Worm (Caenorhabditis elegans) whole organism, L1 larva: Measurements from ENCODE around the gene F26F12.2.

Source experiments
- C04F5.9 ChIP-seq: sonication (generic microtip); optimal IDR thresholded peaks from 2 replicates; lab custom pipeline; 2016; ENCODE audit warnings: missing genetic modification characterization, missing compliant biosample characterization
- C34B4.2 ChIP-seq: sonication (generic microtip); optimal IDR thresholded peaks from 2 replicates; lab custom pipeline; 2017; ENCODE audit warnings: mild to moderate bottlenecking, missing genetic modification characterization, missing compliant biosample characterization
- F16B12.6 ChIP-seq: fragments of 150-350 bp; optimal IDR thresholded peaks from 2 replicates; lab custom pipeline; 2014; ENCODE audit warnings: missing biosample characterization, missing genetic modification characterization
- Y116A8C.19 ChIP-seq: sonication (generic microtip); optimal IDR thresholded peaks from 2 replicates; lab custom pipeline; 2016; ENCODE audit warnings: missing compliant biosample characterization, missing genetic modification characterization, borderline replicate concordance
- alr-1 ChIP-seq: fragments of 200-800 bp; sonication (Bioruptor generic); optimal IDR thresholded peaks from 2 replicates; lab custom pipeline; 2018; ENCODE audit warnings: borderline replicate concordance, mild to moderate bottlenecking, missing genetic modification characterization, missing compliant biosample characterization
- ceh-63 ChIP-seq: fragments of 200-800 bp; sonication (Bioruptor generic); optimal IDR thresholded peaks from 2 replicates; lab custom pipeline; 2018; ENCODE audit warnings: mild to moderate bottlenecking, missing genetic modification characterization, missing compliant biosample characterization
- ceh-82 ChIP-seq, 3 experiments: fragments of 150-350 bp in 1 of 3; sonication (generic microtip) in 2 of 3; optimal IDR thresholded peaks; 2 replicates each; lab custom pipeline; 2014 to 2017; ENCODE audit warnings: missing biosample characterization in 3 of 3, missing genetic modification characterization in 3 of 3
- ceh-88 ChIP-seq: fragments of 200-800 bp; sonication (Bioruptor generic); IDR thresholded peaks from 2 replicates; pipeline ENCODE4 v1.3.6; 2022; ENCODE audit warnings: missing genetic modification characterization, missing compliant biosample characterization
- ceh-90 ChIP-seq: sonication (generic microtip); optimal IDR thresholded peaks from 2 replicates; lab custom pipeline; 2016; ENCODE audit warnings: missing genetic modification characterization, missing compliant biosample characterization
- dpl-1 ChIP-seq, 3 experiments: fragments of 150-350 bp in 2 of 3; sonication (generic microtip) in 1 of 3; optimal IDR thresholded peaks; 2 replicates each; lab custom pipeline; 2014 to 2017; ENCODE audit warnings: missing biosample characterization in 3 of 3, missing genetic modification characterization in 3 of 3, missing genetic modification reagents in 3 of 3
- efl-1 ChIP-seq, 4 experiments: fragments of 150-350 bp; optimal IDR thresholded peaks in 3 of 4; peaks in 1 of 4; 1 replicate in 1 of 4; 2 replicates in 3 of 4; lab custom pipeline; 2014; ENCODE audit warnings: missing biosample characterization in 2 of 4, missing genetic modification characterization in 2 of 4, missing genetic modification reagents in 2 of 4
- efl-3 ChIP-seq: fragments of 200-800 bp; sonication (Bioruptor generic); optimal IDR thresholded peaks from 2 replicates; lab custom pipeline; 2018; ENCODE audit warnings: mild to moderate bottlenecking, missing genetic modification characterization, missing compliant biosample characterization
- elt-2 ChIP-seq: sonication (generic microtip); optimal IDR thresholded peaks from 2 replicates; lab custom pipeline; 2016; ENCODE audit warnings: missing genetic modification characterization, mild to moderate bottlenecking, inconsistent platforms, missing compliant biosample characterization, missing genetic modification reagents
- fos-1 ChIP-seq: fragments of 150-350 bp; optimal IDR thresholded peaks from 2 replicates; lab custom pipeline; 2014; ENCODE audit warnings: missing biosample characterization, missing genetic modification characterization
- hpl-2 ChIP-seq: fragments of 150-350 bp; optimal IDR thresholded peaks from 2 replicates; lab custom pipeline; 2014; ENCODE audit warnings: missing biosample characterization, missing genetic modification reagents, missing genetic modification characterization
- irx-1 ChIP-seq: sonication (generic microtip); optimal IDR thresholded peaks from 2 replicates; lab custom pipeline; 2016; ENCODE audit warnings: missing genetic modification characterization, missing compliant biosample characterization
- jun-1 ChIP-seq: fragments of 150-350 bp; optimal IDR thresholded peaks from 2 replicates; lab custom pipeline; 2014; ENCODE audit warnings: missing biosample characterization, missing genetic modification reagents, missing genetic modification characterization
- lin-13 ChIP-seq: fragments of 150-350 bp; optimal IDR thresholded peaks from 2 replicates; lab custom pipeline; 2014; ENCODE audit warnings: missing biosample characterization, missing genetic modification reagents, missing genetic modification characterization
- lin-35 ChIP-seq, 2 experiments: fragments of 150-350 bp; optimal IDR thresholded peaks; 2 replicates each; lab custom pipeline; 2014; ENCODE audit warnings: missing biosample characterization in 2 of 2, missing genetic modification characterization in 2 of 2, missing genetic modification reagents in 2 of 2
- lin-39 ChIP-seq: fragments of 150-350 bp; optimal IDR thresholded peaks from 2 replicates; lab custom pipeline; 2014; ENCODE audit warnings: missing biosample characterization, missing genetic modification reagents, missing genetic modification characterization
- lir-3 ChIP-seq: sonication (generic microtip); optimal IDR thresholded peaks from 2 replicates; lab custom pipeline; 2016; ENCODE audit warnings: mild to moderate bottlenecking, missing genetic modification characterization, moderate library complexity, missing compliant biosample characterization; ENCODE audit not compliant: poor library complexity
- lsy-2 ChIP-seq, 2 experiments: fragments of 150-350 bp; optimal IDR thresholded peaks; 2 replicates each; lab custom pipeline; 2014; ENCODE audit warnings: missing biosample characterization in 2 of 2, missing genetic modification characterization in 2 of 2
- nhr-20 ChIP-seq: sonication (generic microtip); optimal IDR thresholded peaks from 2 replicates; lab custom pipeline; 2016; ENCODE audit warnings: mild to moderate bottlenecking, missing genetic modification characterization, missing compliant biosample characterization
- nhr-47 ChIP-seq: sonication (generic microtip); optimal IDR thresholded peaks from 2 replicates; lab custom pipeline; 2016; ENCODE audit warnings: mild to moderate bottlenecking, missing genetic modification characterization, moderate library complexity, missing compliant biosample characterization
- nhr-71 ChIP-seq: sonication (generic microtip); optimal IDR thresholded peaks from 2 replicates; lab custom pipeline; 2016; ENCODE audit warnings: mild to moderate bottlenecking, missing genetic modification characterization, moderate library complexity, missing compliant biosample characterization
- nhr-76 ChIP-seq: sonication (generic microtip); optimal IDR thresholded peaks from 2 replicates; lab custom pipeline; 2017; ENCODE audit warnings: missing biosample characterization, missing genetic modification characterization
- nhr-84 ChIP-seq: sonication (generic microtip); optimal IDR thresholded peaks from 2 replicates; lab custom pipeline; 2017; ENCODE audit warnings: missing biosample characterization, missing genetic modification characterization
- nhr-90 ChIP-seq: sonication (generic microtip); optimal IDR thresholded peaks from 2 replicates; lab custom pipeline; 2016; ENCODE audit warnings: mild to moderate bottlenecking, missing genetic modification characterization, missing compliant biosample characterization; ENCODE audit not compliant: poor library complexity
- pax-3 ChIP-seq: fragments of 200-800 bp; sonication (Bioruptor generic); optimal IDR thresholded peaks from 2 replicates; lab custom pipeline; 2018; ENCODE audit warnings: mild to moderate bottlenecking, missing genetic modification characterization, moderate library complexity, missing compliant biosample characterization
- skn-1 ChIP-seq: fragments of 150-350 bp; optimal IDR thresholded peaks from 2 replicates; lab custom pipeline; 2014; ENCODE audit warnings: missing biosample characterization, missing genetic modification characterization
- snu-23 ChIP-seq: sonication (generic microtip); optimal IDR thresholded peaks from 2 replicates; lab custom pipeline; 2016; ENCODE audit warnings: missing genetic modification characterization, missing compliant biosample characterization
- sox-4 ChIP-seq: sonication (generic microtip); optimal IDR thresholded peaks from 2 replicates; lab custom pipeline; 2016; ENCODE audit warnings: missing genetic modification characterization, missing compliant biosample characterization
- swsn-7 ChIP-seq: sonication (generic microtip); optimal IDR thresholded peaks from 2 replicates; lab custom pipeline; 2016; ENCODE audit warnings: missing genetic modification characterization, missing compliant biosample characterization
- tbx-2 ChIP-seq: sonication (generic microtip); optimal IDR thresholded peaks from 2 replicates; lab custom pipeline; 2016; ENCODE audit warnings: missing genetic modification characterization, missing compliant biosample characterization
- tlp-1 ChIP-seq: fragments of 150-350 bp; optimal IDR thresholded peaks from 2 replicates; lab custom pipeline; 2014; ENCODE audit warnings: missing biosample characterization, missing genetic modification characterization
- unc-130 ChIP-seq: fragments of 150-350 bp; optimal IDR thresholded peaks from 2 replicates; lab custom pipeline; 2017; ENCODE audit warnings: missing biosample characterization, missing genetic modification characterization, inconsistent platforms
- unc-62 ChIP-seq: fragments of 150-350 bp; optimal IDR thresholded peaks from 2 replicates; lab custom pipeline; 2014; ENCODE audit warnings: missing biosample characterization, missing genetic modification reagents, missing genetic modification characterization
- vab-15 ChIP-seq: sonication (generic microtip); optimal IDR thresholded peaks from 2 replicates; lab custom pipeline; 2017; ENCODE audit warnings: missing genotype, mild to moderate bottlenecking, missing genetic modification characterization, missing compliant biosample characterization
- ztf-11 ChIP-seq, 2 experiments: sonication (generic microtip); optimal IDR thresholded peaks; 2 replicates each; lab custom pipeline; 2016 to 2017; ENCODE audit warnings: missing genetic modification characterization in 2 of 2, missing biosample characterization in 1 of 2, missing compliant biosample characterization in 1 of 2

Gene F26F12.2

DNA sequence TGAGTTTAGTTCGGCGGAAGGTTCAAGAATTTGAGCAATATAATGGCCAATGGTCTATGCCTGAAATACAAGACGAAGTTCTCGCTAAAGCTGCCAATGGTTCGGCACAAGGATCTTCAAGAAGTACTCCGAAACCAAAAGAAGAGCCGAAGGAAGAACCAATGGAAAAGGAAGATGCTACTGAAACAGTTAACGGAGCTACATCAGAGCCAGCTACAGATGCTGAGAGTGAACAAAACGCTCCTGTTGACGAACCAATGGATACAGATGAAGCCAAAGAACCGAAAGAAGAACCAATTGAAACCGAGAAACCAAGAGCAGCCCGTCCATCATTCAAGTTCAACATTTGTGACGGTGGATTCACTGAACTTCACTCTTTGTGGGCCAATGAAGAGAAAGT, 7.2 kb downstream of the F26F12.2 start:
- TF ChIP-seq sox-4 (tag; lab: Kevin White, UChicago), result no peak
- no peak for TF ChIP-seq efl-1 (optimal IDR thresholded peaks at IDR 0.05; lab: Kevin White, UChicago)
- peak in 1 of 2 experiments; percentile 80 for TF ChIP-seq efl-1 (GFP tag; optimal IDR thresholded peaks at IDR 0.05 in 1 of 2; lab: Kevin White, UChicago)
- no peak for TF ChIP-seq unc-62 (GFP tag; lab: Kevin White, UChicago)
- TF ChIP-seq nhr-71 (tag; lab: Kevin White, UChicago), result no peak
- no peak for TF ChIP-seq dpl-1 (GFP tag; optimal IDR thresholded peaks at IDR 0.05; lab: Kevin White, UChicago)
- no peak for TF ChIP-seq C34B4.2 (tag; lab: Kevin White, UChicago)
- TF ChIP-seq tbx-2, result no peak
- no peak for TF ChIP-seq nhr-90 (tag; lab: Kevin White, UChicago)

- TF ChIP-seq lin-35 (GFP tag; optimal IDR thresholded peaks at IDR 0.05; lab: Kevin White, UChicago) (peak in 1 of 2 experiments; percentile 11), dpl-1 (GFP tag; optimal IDR thresholded peaks at IDR 0.05; lab: Kevin White, UChicago) (peak in 2 of 3 experiments; percentile 3 to 38), nhr-84 (no peak), hpl-2 (GFP tag; lab: Kevin White, UChicago) (no peak), lsy-2 (tag; optimal IDR thresholded peaks at IDR 0.05; lab: Kevin White, UChicago) (peak in 1 of 2 experiments; percentile 16), jun-1 (tag; lab: Kevin White, UChicago) (no peak), unc-130 (tag; lab: Kevin White, UChicago) (no peak), ceh-88 (no peak), tlp-1 (no peak), F16B12.6 (tag; lab: Kevin White, UChicago) (peak; percentile 74), lir-3 (tag; lab: Kevin White, UChicago) (no peak), Y116A8C.19 (tag; lab: Kevin White, UChicago) (no peak), snu-23 (no peak), nhr-76 (tag; lab: Kevin White, UChicago) (no peak), irx-1 (tag; lab: Kevin White, UChicago) (no peak), C04F5.9 (tag; lab: Kevin White, UChicago) (no peak), ceh-82 (tag; optimal IDR thresholded peaks at IDR 0.05; lab: Kevin White, UChicago) (no peak), nhr-20 (tag; lab: Kevin White, UChicago) (no peak), vab-15 (no peak), ceh-63 (GFP tag; lab: Kevin White, UChicago) (no peak), tbx-2 (peak; percentile 14), efl-3 (GFP tag; lab: Kevin White, UChicago) (no peak), sox-4 (tag; lab: Kevin White, UChicago) (no peak), lin-13 (GFP tag; lab: Kevin White, UChicago) (no peak), nhr-47 (tag; lab: Kevin White, UChicago) (no peak), elt-2 (tag; lab: Kevin White, UChicago) (no peak), nhr-71 (tag; lab: Kevin White, UChicago) (no peak), efl-1 (optimal IDR thresholded peaks at IDR 0.05; lab: Kevin White, UChicago) (peak in 1 of 2 experiments; percentile 2), efl-1 (GFP tag; optimal IDR thresholded peaks at IDR 0.05 in 1 of 2; lab: Kevin White, UChicago) (peak; percentile 44 to 92), ceh-90 (no peak), fos-1 (tag; lab: Kevin White, UChicago) (no peak), pax-3 (tag; lab: Kevin White, UChicago) (no peak), swsn-7 (tag; lab: Kevin White, UChicago) (no peak), alr-1 (no peak), skn-1 (tag; lab: Kevin White, UChicago) (no peak), lin-39 (no peak), ztf-11 (tag; optimal IDR thresholded peaks at IDR 0.05; lab: Kevin White, UChicago) (no peak), C34B4.2 (tag; lab: Kevin White, UChicago) (no peak)
- TF ChIP-seq, all 84 proteins: peak for 6
These were observed 11.8 kb downstream of the F26F12.2 start, which contains the start of gene let-418 for ce11 chrV:5826592-5826991. Gene let-418 (plus strand): TSS chrV:5826833.
